Worm (Caenorhabditis elegans) whole organism, late embryonic: ENCODE measurements around the gene srx-98.

Experiments used
- C08G9.2 ChIP-seq: sonication (generic microtip); optimal IDR thresholded peaks from 2 replicates; lab custom pipeline; 2016; ENCODE audit warnings: mild to moderate bottlenecking, missing genetic modification characterization, moderate library complexity, missing compliant biosample characterization
- C38D4.7 ChIP-seq: fragments of 200-800 bp; sonication (Bioruptor generic); optimal IDR thresholded peaks from 2 replicates; lab custom pipeline; 2018; ENCODE audit warnings: mild to moderate bottlenecking, missing genetic modification characterization, moderate library complexity, missing compliant biosample characterization
- F13H6.1 ChIP-seq: sonication (generic microtip); optimal IDR thresholded peaks from 2 replicates; lab custom pipeline; 2016; ENCODE audit warnings: missing genetic modification characterization, missing compliant biosample characterization
- K02D7.2 ChIP-seq: sonication (generic microtip); optimal IDR thresholded peaks from 2 replicates; lab custom pipeline; 2017; ENCODE audit warnings: mild to moderate bottlenecking, missing genetic modification characterization, missing compliant biosample characterization
- T23F11.4 ChIP-seq: fragments of 200-800 bp; sonication (Bioruptor generic); optimal IDR thresholded peaks from 2 replicates; lab custom pipeline; 2018; ENCODE audit warnings: mild to moderate bottlenecking, missing genetic modification characterization, missing compliant biosample characterization
- ahr-1 ChIP-seq: sonication (generic microtip); optimal IDR thresholded peaks from 2 replicates; lab custom pipeline; 2016; ENCODE audit warnings: missing genetic modification characterization, missing compliant biosample characterization
- ceh-18 ChIP-seq: sonication (generic microtip); optimal IDR thresholded peaks from 2 replicates; lab custom pipeline; 2016; ENCODE audit warnings: missing genetic modification characterization, missing compliant biosample characterization
- ceh-22 ChIP-seq: sonication (generic microtip); optimal IDR thresholded peaks from 2 replicates; lab custom pipeline; 2017; ENCODE audit warnings: missing biosample characterization, missing genetic modification characterization
- ceh-24 ChIP-seq: sonication (generic microtip); optimal IDR thresholded peaks from 2 replicates; lab custom pipeline; 2016; ENCODE audit warnings: mild to moderate bottlenecking, missing genetic modification characterization, missing compliant biosample characterization
- ceh-34 ChIP-seq: sonication (generic microtip); optimal IDR thresholded peaks from 2 replicates; lab custom pipeline; 2016; ENCODE audit warnings: mild to moderate bottlenecking, missing genetic modification characterization, missing compliant biosample characterization
- dmd-4 ChIP-seq: sonication (generic microtip); optimal IDR thresholded peaks from 2 replicates; lab custom pipeline; 2016; ENCODE audit warnings: borderline replicate concordance, missing genetic modification characterization, missing compliant biosample characterization
- dve-1 ChIP-seq: sonication (generic microtip); optimal IDR thresholded peaks from 2 replicates; lab custom pipeline; 2017; ENCODE audit warnings: antibody characterized with exemption, mild to moderate bottlenecking, missing genetic modification characterization, missing compliant biosample characterization
- ets-4 ChIP-seq: sonication (generic microtip); optimal IDR thresholded peaks from 2 replicates; lab custom pipeline; 2016; ENCODE audit warnings: missing genetic modification characterization, missing compliant biosample characterization
- eyg-1 ChIP-seq: sonication (generic microtip); optimal IDR thresholded peaks from 2 replicates; lab custom pipeline; 2016; ENCODE audit warnings: missing genotype, missing genetic modification characterization, missing compliant biosample characterization
- fax-1 ChIP-seq: sonication (generic microtip); optimal IDR thresholded peaks from 2 replicates; lab custom pipeline; 2016; ENCODE audit warnings: missing genotype, missing genetic modification characterization, missing compliant biosample characterization
- fkh-10 ChIP-seq: fragments of 150-350 bp; optimal IDR thresholded peaks from 2 replicates; lab custom pipeline; 2014; ENCODE audit warnings: missing biosample characterization, missing genetic modification reagents, missing genetic modification characterization
- fkh-6 ChIP-seq: sonication (generic microtip); optimal IDR thresholded peaks from 2 replicates; lab custom pipeline; 2016; ENCODE audit warnings: missing genetic modification characterization, missing compliant biosample characterization
- hlh-13 ChIP-seq: fragments of 200-800 bp; sonication (Bioruptor generic); optimal IDR thresholded peaks from 2 replicates; lab custom pipeline; 2018; ENCODE audit warnings: mild to moderate bottlenecking, missing genetic modification characterization, missing compliant biosample characterization
- hlh-15 ChIP-seq: sonication (generic microtip); optimal IDR thresholded peaks from 2 replicates; lab custom pipeline; 2016; ENCODE audit warnings: missing genetic modification characterization, missing compliant biosample characterization
- hlh-8 ChIP-seq: sonication (generic microtip); optimal IDR thresholded peaks from 2 replicates; lab custom pipeline; 2016; ENCODE audit warnings: missing genotype, missing genetic modification characterization, missing compliant biosample characterization
- lim-6 ChIP-seq: sonication (generic microtip); optimal IDR thresholded peaks from 2 replicates; lab custom pipeline; 2016; ENCODE audit warnings: missing genetic modification characterization, missing compliant biosample characterization
- madf-2 ChIP-seq: sonication (generic microtip); optimal IDR thresholded peaks from 2 replicates; lab custom pipeline; 2017; ENCODE audit warnings: missing genetic modification characterization, missing compliant biosample characterization
- mec-3 ChIP-seq: sonication (generic microtip); optimal IDR thresholded peaks from 2 replicates; lab custom pipeline; 2016; ENCODE audit warnings: borderline replicate concordance, missing genetic modification characterization, missing compliant biosample characterization
- nhr-11 ChIP-seq: fragments of 150-350 bp; optimal IDR thresholded peaks from 2 replicates; lab custom pipeline; 2014; ENCODE audit warnings: missing biosample characterization, missing genetic modification characterization
- npax-4 ChIP-seq: sonication (generic microtip); optimal IDR thresholded peaks from 2 replicates; lab custom pipeline; 2016; ENCODE audit warnings: missing genetic modification characterization, missing compliant biosample characterization
- pax-1 ChIP-seq: fragments of 150-350 bp; optimal IDR thresholded peaks from 2 replicates; lab custom pipeline; 2014; ENCODE audit warnings: missing biosample characterization, missing genetic modification characterization
- pha-4 ChIP-seq: fragments of 150-350 bp; optimal IDR thresholded peaks from 2 replicates; lab custom pipeline; 2018; ENCODE audit warnings: missing biosample characterization, missing genetic modification reagents, missing genetic modification characterization
- ref-2 ChIP-seq: sonication (generic microtip); optimal IDR thresholded peaks from 2 replicates; lab custom pipeline; 2016; ENCODE audit warnings: missing genetic modification characterization, missing compliant biosample characterization
- rnt-1 ChIP-seq: sonication (generic microtip); optimal IDR thresholded peaks from 2 replicates; lab custom pipeline; 2016; ENCODE audit warnings: missing genetic modification characterization, missing compliant biosample characterization
- sdc-2 ChIP-seq: sonication (generic microtip); optimal IDR thresholded peaks from 2 replicates; lab custom pipeline; 2016; ENCODE audit warnings: missing genotype, missing genetic modification characterization, missing compliant biosample characterization
- sox-4 ChIP-seq: sonication (generic microtip); optimal IDR thresholded peaks from 2 replicates; lab custom pipeline; 2017; ENCODE audit warnings: mild to moderate bottlenecking, missing genetic modification characterization, inconsistent platforms, missing compliant biosample characterization
- syd-9 ChIP-seq: sonication (generic microtip); optimal IDR thresholded peaks from 2 replicates; lab custom pipeline; 2016; ENCODE audit warnings: mild to moderate bottlenecking, missing genetic modification characterization, moderate library complexity, missing compliant biosample characterization
- tbx-7 ChIP-seq: sonication (generic microtip); optimal IDR thresholded peaks from 2 replicates; lab custom pipeline; 2016; ENCODE audit warnings: missing genotype, missing genetic modification characterization, missing compliant biosample characterization
- ttx-3 ChIP-seq: sonication (generic microtip); optimal IDR thresholded peaks from 2 replicates; lab custom pipeline; 2016; ENCODE audit warnings: missing genetic modification reagents, missing genetic modification characterization, missing compliant biosample characterization
- unc-3 ChIP-seq, 2 experiments: fragments of 200-800 bp in 1 of 2; sonication (Bioruptor generic) in 1 of 2; sonication (generic microtip) in 1 of 2; conservative IDR thresholded peaks in 1 of 2; optimal IDR thresholded peaks in 1 of 2; 2 replicates each; pipeline versions ENCODE4 v1.3.6 to Lab custom; 2016 to 2022; ENCODE audit warnings: missing compliant biosample characterization in 2 of 2, missing genetic modification characterization in 2 of 2, missing genetic modification reagents in 1 of 2
- unc-42 ChIP-seq: sonication (generic microtip); optimal IDR thresholded peaks from 2 replicates; lab custom pipeline; 2016; ENCODE audit warnings: missing genotype, missing genetic modification characterization, missing compliant biosample characterization
- unc-55 ChIP-seq: sonication (generic microtip); optimal IDR thresholded peaks from 2 replicates; lab custom pipeline; 2017; ENCODE audit warnings: missing biosample characterization, missing genetic modification reagents, missing genetic modification characterization
- unc-86 ChIP-seq: sonication (generic microtip); optimal IDR thresholded peaks from 2 replicates; lab custom pipeline; 2016; ENCODE audit warnings: missing genetic modification characterization, missing compliant biosample characterization
- ztf-16 ChIP-seq: sonication (generic microtip); optimal IDR thresholded peaks from 2 replicates; lab custom pipeline; 2017; ENCODE audit warnings: missing genetic modification characterization, missing compliant biosample characterization

srx-98 gene

DNA sequence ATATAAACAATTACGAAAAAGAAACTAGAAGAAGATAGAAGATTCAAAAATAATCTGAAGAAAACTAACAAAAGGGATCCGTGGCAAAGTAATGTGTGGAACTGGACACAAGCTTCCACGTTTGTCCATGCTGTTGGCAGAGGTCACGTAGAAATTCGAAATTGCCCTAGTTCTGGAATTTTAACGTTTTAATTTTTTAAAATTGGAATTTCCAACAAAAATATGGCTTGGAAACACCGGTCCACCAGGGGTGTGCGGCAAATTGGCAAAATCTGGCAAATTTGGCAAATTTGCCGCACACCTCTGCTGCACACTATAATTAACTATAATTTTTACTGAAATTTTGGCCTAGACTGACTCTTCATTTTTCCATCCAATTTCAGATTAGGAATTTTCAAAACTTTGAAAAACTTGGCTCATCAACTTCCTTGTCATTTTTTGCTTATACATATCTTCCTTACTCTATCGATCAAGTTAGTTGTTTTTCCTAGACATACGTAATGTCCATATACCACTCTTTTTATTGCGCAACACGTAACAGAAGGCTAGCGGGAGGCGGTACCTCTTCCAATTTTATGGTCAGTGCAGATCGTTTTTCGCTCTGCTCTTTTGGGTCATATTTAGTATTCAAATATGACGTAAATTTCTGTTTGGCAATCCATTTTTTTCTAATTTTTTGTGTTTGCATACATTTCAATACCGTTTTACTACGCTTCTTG lies 10.7 kb upstream of the srx-98 start, which contains the start of gene F19B10.10:
TSS of gene F19B10.10 (minus strand) at position 51 of the 719 bp plus-strand sequence.
- TF ChIP-seq ttx-3 (tag; lab: Kevin White, UChicago), result no peak
- TF ChIP-seq hlh-8 (tag; lab: Kevin White, UChicago), result no peak
- TF ChIP-seq dmd-4 (tag; lab: Kevin White, UChicago), result no peak
- TF ChIP-seq C08G9.2 (tag; lab: Kevin White, UChicago), result no peak
- TF ChIP-seq C38D4.7 (GFP tag; lab: Kevin White, UChicago), result no peak
- no peak for TF ChIP-seq hlh-13
- TF ChIP-seq tbx-7, result no peak
- TF ChIP-seq mec-3 (tag; lab: Kevin White, UChicago), result no peak
- TF ChIP-seq syd-9 (tag; lab: Kevin White, UChicago), result no peak
- no peak for TF ChIP-seq npax-4 (tag; lab: Kevin White, UChicago)
- no peak for TF ChIP-seq F13H6.1
- TF ChIP-seq ztf-16 (tag; lab: Kevin White, UChicago), result no peak
- TF ChIP-seq unc-86, result no peak
- no peak for TF ChIP-seq fkh-6 (tag; lab: Kevin White, UChicago)
- TF ChIP-seq ceh-24 (tag; lab: Kevin White, UChicago), result no peak
- no peak for TF ChIP-seq dve-1
- TF ChIP-seq nhr-11 (tag; lab: Kevin White, UChicago), result no peak
- no peak for TF ChIP-seq unc-55 (GFP tag; lab: Kevin White, UChicago)
- TF ChIP-seq fax-1 (tag; lab: Kevin White, UChicago), result no peak
- TF ChIP-seq, all 69 proteins: peak for 0

DNA sequence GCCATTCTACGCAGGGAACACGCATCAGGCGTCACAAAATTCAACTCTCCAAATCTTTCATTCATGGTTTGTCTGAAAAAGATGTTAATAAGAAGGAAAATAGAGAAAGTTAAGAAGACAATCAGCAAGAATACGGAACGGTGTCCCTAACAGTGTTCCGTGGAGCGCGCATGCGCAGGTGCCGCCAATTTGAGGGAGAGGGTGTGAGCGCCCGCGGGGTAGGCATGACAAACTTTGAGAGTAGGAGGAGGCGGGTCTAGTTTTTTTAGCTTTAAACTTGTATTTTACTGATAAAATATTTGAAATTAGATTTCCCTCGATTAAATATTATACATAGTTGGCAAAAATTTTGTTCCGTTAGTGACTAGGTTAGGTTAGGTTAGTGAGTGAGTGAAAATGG lies 9.5 kb upstream of the srx-98 start:
- TF ChIP-seq ceh-22 (tag; lab: Kevin White, UChicago) (no peak), eyg-1 (tag; lab: Kevin White, UChicago) (no peak), mec-3 (tag; lab: Kevin White, UChicago) (no peak), ceh-18 (no peak), fkh-10 (GFP tag; lab: Kevin White, UChicago) (no peak), ceh-34 (tag; lab: Kevin White, UChicago) (no peak)

DNA sequence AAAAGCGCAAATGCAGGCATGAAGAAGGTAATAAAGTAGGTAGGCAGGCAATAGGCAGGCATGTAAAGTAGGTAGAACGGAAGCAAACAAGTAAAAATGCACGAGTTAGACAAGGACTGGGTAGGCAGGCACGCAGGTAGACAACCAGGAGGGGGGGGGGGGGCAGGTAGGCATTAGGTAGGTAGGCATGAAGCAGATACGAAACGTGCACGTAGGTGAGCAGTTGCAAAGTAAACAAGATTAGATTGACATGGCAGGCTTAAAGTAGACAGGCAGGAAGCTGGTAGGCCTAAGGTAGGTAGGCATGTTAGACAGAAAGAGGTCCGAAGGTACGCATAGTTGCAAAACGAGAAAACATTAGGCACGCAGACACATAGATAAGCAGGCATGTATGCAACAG lies 8.1 kb upstream of the srx-98 start:
- TF ChIP-seq C08G9.2 (tag; lab: Kevin White, UChicago), result no peak
- no peak for TF ChIP-seq T23F11.4 (GFP tag; lab: Kevin White, UChicago)
- no peak for TF ChIP-seq unc-86
- no peak for TF ChIP-seq syd-9 (tag; lab: Kevin White, UChicago)
- TF ChIP-seq rnt-1 (tag; lab: Kevin White, UChicago), result no peak
- TF ChIP-seq fkh-10 (GFP tag; lab: Kevin White, UChicago), result no peak
- TF ChIP-seq ets-4 (tag; lab: Kevin White, UChicago), result no peak
- TF ChIP-seq pha-4, result no peak
- no peak for TF ChIP-seq pax-1 (tag; lab: Kevin White, UChicago)
- no peak for TF ChIP-seq K02D7.2 (tag; lab: Kevin White, UChicago)
- no peak for TF ChIP-seq ahr-1 (tag; lab: Kevin White, UChicago)
- TF ChIP-seq unc-3 (GFP tag; conservative IDR thresholded peaks at IDR 0.05; lab: Robert Waterston, UW), result no peak
- no peak for TF ChIP-seq unc-3 (tag; optimal IDR thresholded peaks at IDR 0.05; lab: Kevin White, UChicago)
- TF ChIP-seq sdc-2 (tag; lab: Kevin White, UChicago), result no peak
- no peak for TF ChIP-seq sox-4 (tag; lab: Kevin White, UChicago)
- TF ChIP-seq fax-1 (tag; lab: Kevin White, UChicago), result no peak
- TF ChIP-seq, all 69 proteins: peak for 0

DNA sequence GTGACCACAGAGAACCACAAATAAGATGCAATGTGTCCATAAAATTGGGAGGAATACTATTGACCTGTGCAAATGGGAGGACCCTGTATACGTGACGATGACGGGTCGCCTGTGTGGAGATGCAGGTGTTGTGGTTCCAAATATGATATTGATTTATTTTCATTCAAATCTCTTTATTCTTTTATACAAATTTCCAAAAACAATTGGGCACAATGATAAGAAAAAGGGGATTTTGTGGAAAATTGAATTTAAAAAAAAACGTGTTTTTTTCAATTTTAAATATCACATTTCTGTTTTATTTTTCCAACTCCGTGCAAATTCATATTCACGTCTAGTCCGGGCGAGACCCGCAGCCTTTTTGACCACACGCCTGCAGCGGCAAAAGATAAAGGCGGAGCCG lies 4.3 kb upstream of the srx-98 start, which contains the start of gene F19B10.2:
TSS of gene F19B10.2 (plus strand) at position 301 of the 400 bp plus-strand sequence.
- no peak for TF ChIP-seq ceh-22 (tag; lab: Kevin White, UChicago)
- TF ChIP-seq nhr-11 (tag; lab: Kevin White, UChicago), result no peak
- TF ChIP-seq lim-6 (tag; lab: Kevin White, UChicago), result no peak
- TF ChIP-seq ref-2 (tag; lab: Kevin White, UChicago), result no peak
- TF ChIP-seq unc-42 (tag; lab: Kevin White, UChicago), result no peak
- TF ChIP-seq hlh-15 (tag; lab: Kevin White, UChicago), result no peak
- TF ChIP-seq madf-2, result no peak
- no peak for TF ChIP-seq fax-1 (tag; lab: Kevin White, UChicago)
